Worm (Caenorhabditis elegans) whole organism, L4 larva: ENCODE results near the gene E02C12.10.
"Not testable (repeated sequence)": the region's sequence is repeated elsewhere in the genome, so short reads cannot be mapped to it uniquely, and the experiment has no call there.

Experiments
- D1046.2 ChIP-seq: fragments of 200-800 bp; sonication (Bioruptor generic); IDR thresholded peaks from 2 replicates; pipeline ENCODE4 v1.3.6; 2022; ENCODE audit warnings: missing genetic modification characterization, missing compliant biosample characterization
- F44E2.7 ChIP-seq: fragments of 200-800 bp; sonication (Bioruptor generic); IDR thresholded peaks from 2 replicates; pipeline ENCODE4 v2.1.2; 2022; ENCODE audit warnings: missing genetic modification characterization, missing compliant biosample characterization
- T26A8.4 ChIP-seq: fragments of 200-800 bp; sonication (Bioruptor generic); IDR thresholded peaks from 2 replicates; pipeline ENCODE4 v1.3.6; 2022; ENCODE audit warnings: missing genetic modification characterization, missing compliant biosample characterization
- Y105C5A.15 ChIP-seq: fragments of 200-800 bp; sonication (Bioruptor generic); IDR thresholded peaks from 2 replicates; pipeline ENCODE4 v1.3.6; 2022; ENCODE audit warnings: missing genetic modification characterization, missing compliant biosample characterization
- Y48G9A.11 ChIP-seq: fragments of 200-800 bp; sonication (Bioruptor generic); IDR thresholded peaks from 2 replicates; pipeline ENCODE4 v1.3.6; 2022; ENCODE audit warnings: missing genetic modification reagents, missing genetic modification characterization, missing compliant biosample characterization
- Y75B8A.6 ChIP-seq: fragments of 200-800 bp; sonication (Bioruptor generic); IDR thresholded peaks from 2 replicates; pipeline ENCODE4 v1.3.6; 2022; ENCODE audit warnings: missing genetic modification reagents, missing genetic modification characterization, missing compliant biosample characterization
- ZK337.2 ChIP-seq: fragments of 200-800 bp; sonication (Bioruptor generic); IDR thresholded peaks from 2 replicates; pipeline ENCODE4 v1.3.6; 2022; ENCODE audit warnings: missing genetic modification reagents, missing genetic modification characterization, missing compliant biosample characterization
- arid-1 ChIP-seq: fragments of 200-800 bp; sonication (Bioruptor generic); conservative IDR thresholded peaks from 2 replicates; pipeline ENCODE4 v1.3.6; 2022; ENCODE audit warnings: missing genetic modification reagents, missing genetic modification characterization, missing compliant biosample characterization
- ceh-20 ChIP-seq: fragments of 200-800 bp; sonication (Bioruptor generic); IDR thresholded peaks from 2 replicates; pipeline ENCODE4 v1.3.6; 2022; ENCODE audit warnings: missing genetic modification reagents, missing genetic modification characterization, missing compliant biosample characterization
- ctbp-1 ChIP-seq: fragments of 200-800 bp; sonication (Bioruptor generic); IDR thresholded peaks from 2 replicates; pipeline ENCODE4 v1.3.6; 2022; ENCODE audit warnings: missing genetic modification reagents, missing genetic modification characterization, missing compliant biosample characterization
- dmd-6 ChIP-seq: fragments of 200-800 bp; sonication (Bioruptor generic); IDR thresholded peaks from 2 replicates; pipeline ENCODE4 v1.3.6; 2022; ENCODE audit warnings: missing genetic modification reagents, missing genetic modification characterization, missing compliant biosample characterization
- dmd-8 ChIP-seq: fragments of 200-800 bp; sonication (Bioruptor generic); IDR thresholded peaks from 2 replicates; pipeline ENCODE4 v1.3.6; 2022; ENCODE audit warnings: missing genetic modification characterization, missing compliant biosample characterization
- dmd-9 ChIP-seq: fragments of 200-800 bp; sonication (Bioruptor generic); IDR thresholded peaks from 2 replicates; pipeline ENCODE4 v1.3.6; 2022; ENCODE audit warnings: missing genetic modification reagents, missing genetic modification characterization, missing compliant biosample characterization
- egl-43 ChIP-seq: fragments of 200-800 bp; sonication (Bioruptor generic); IDR thresholded peaks from 2 replicates; pipeline ENCODE4 v1.3.6; 2022; ENCODE audit warnings: missing genetic modification reagents, missing genetic modification characterization, missing compliant biosample characterization
- fkh-10 ChIP-seq: fragments of 150-350 bp; optimal IDR thresholded peaks from 2 replicates; lab custom pipeline; 2014; ENCODE audit warnings: missing biosample characterization, missing genetic modification reagents, missing genetic modification characterization
- hmg-1.1 ChIP-seq: fragments of 200-800 bp; sonication (Bioruptor generic); IDR thresholded peaks from 2 replicates; pipeline ENCODE4 v1.3.6; 2022; ENCODE audit warnings: missing genetic modification reagents, missing genetic modification characterization, missing compliant biosample characterization
- lim-7 ChIP-seq: fragments of 200-800 bp; sonication (Bioruptor generic); IDR thresholded peaks from 2 replicates; pipeline ENCODE4 v1.3.6; 2022; ENCODE audit warnings: missing genetic modification characterization, missing compliant biosample characterization
- lin-1 ChIP-seq: fragments of 200-800 bp; sonication (Bioruptor generic); IDR thresholded peaks from 2 replicates; pipeline ENCODE4 v1.3.6; 2022; ENCODE audit warnings: missing genetic modification reagents, missing genetic modification characterization, missing compliant biosample characterization
- lin-13 ChIP-seq: fragments of 150-350 bp; optimal IDR thresholded peaks from 2 replicates; lab custom pipeline; 2014; ENCODE audit warnings: missing biosample characterization, missing genetic modification reagents, missing genetic modification characterization
- lin-29 ChIP-seq: fragments of 200-800 bp; sonication (Bioruptor generic); IDR thresholded peaks from 2 replicates; pipeline ENCODE4 v1.3.6; 2022; ENCODE audit warnings: missing genetic modification reagents, missing genetic modification characterization, missing compliant biosample characterization
- lin-38 ChIP-seq: fragments of 200-800 bp; sonication (Bioruptor generic); IDR thresholded peaks from 2 replicates; pipeline ENCODE4 v1.3.6; 2022; ENCODE audit warnings: missing genetic modification reagents, missing genetic modification characterization, missing compliant biosample characterization
- madf-5 ChIP-seq, 2 experiments: fragments of 200-800 bp; sonication (Bioruptor generic); IDR thresholded peaks; 2 replicates each; pipeline ENCODE4 v1.3.6; 2022; ENCODE audit warnings: missing compliant biosample characterization in 2 of 2, missing genetic modification characterization in 2 of 2
- madf-9 ChIP-seq: fragments of 200-800 bp; sonication (Bioruptor generic); conservative IDR thresholded peaks from 2 replicates; pipeline ENCODE4 v1.3.6; 2022; ENCODE audit warnings: missing genetic modification reagents, missing genetic modification characterization, missing compliant biosample characterization
- mdt-29 ChIP-seq: fragments of 200-800 bp; sonication (Bioruptor generic); IDR thresholded peaks from 2 replicates; pipeline ENCODE4 v1.3.6; 2022; ENCODE audit warnings: missing genetic modification reagents, missing genetic modification characterization, missing compliant biosample characterization
- mxl-2 ChIP-seq: fragments of 200-800 bp; sonication (Bioruptor generic); conservative IDR thresholded peaks from 2 replicates; pipeline ENCODE4 v1.3.6; 2022; ENCODE audit warnings: missing genetic modification reagents, missing genetic modification characterization, missing compliant biosample characterization
- mxl-3 ChIP-seq: fragments of 200-800 bp; sonication (Bioruptor generic); optimal IDR thresholded peaks from 2 replicates; lab custom pipeline; 2018; ENCODE audit warnings: mild to moderate bottlenecking, missing genetic modification characterization, missing compliant biosample characterization
- nhr-25 ChIP-seq: sonication (generic microtip); optimal IDR thresholded peaks from 2 replicates; lab custom pipeline; 2017; ENCODE audit warnings: missing genetic modification characterization, mild to moderate bottlenecking, missing compliant biosample characterization, antibody characterized with exemption, moderate library complexity, borderline replicate concordance; ENCODE audit not compliant: insufficient read depth
- nhr-41 ChIP-seq: fragments of 200-800 bp; sonication (Bioruptor generic); IDR thresholded peaks from 2 replicates; pipeline ENCODE4 v1.3.6; 2022; ENCODE audit warnings: missing genetic modification reagents, missing genetic modification characterization, missing compliant biosample characterization
- nhr-42 ChIP-seq: fragments of 200-800 bp; sonication (Bioruptor generic); IDR thresholded peaks from 2 replicates; pipeline ENCODE4 v1.3.6; 2022; ENCODE audit warnings: missing genetic modification characterization, missing compliant biosample characterization
- pha-4 ChIP-seq, 2 experiments: fragments of 150-350 bp in 1 of 2; fragments of 200-800 bp in 1 of 2; sonication (Bioruptor generic) in 1 of 2; IDR thresholded peaks in 1 of 2; optimal IDR thresholded peaks in 1 of 2; 2 replicates each; pipeline versions ENCODE4 v1.3.6 to Lab custom; 2014 to 2022; ENCODE audit warnings: missing genetic modification characterization in 2 of 2, missing genetic modification reagents in 2 of 2, missing biosample characterization in 1 of 2, missing compliant biosample characterization in 1 of 2
- php-3 ChIP-seq: fragments of 200-800 bp; sonication (Bioruptor generic); IDR thresholded peaks from 2 replicates; pipeline ENCODE4 v1.3.6; 2022; ENCODE audit warnings: missing genetic modification reagents, missing genetic modification characterization, missing compliant biosample characterization
- saeg-2 ChIP-seq: fragments of 200-800 bp; sonication (Bioruptor generic); IDR thresholded peaks from 2 replicates; pipeline ENCODE4 v1.3.6; 2022; ENCODE audit warnings: missing genetic modification reagents, missing genetic modification characterization, missing compliant biosample characterization
- snpc-1.2 ChIP-seq: fragments of 200-800 bp; sonication (Bioruptor generic); IDR thresholded peaks from 2 replicates; pipeline ENCODE4 v1.3.6; 2022; ENCODE audit warnings: missing genetic modification reagents, missing genetic modification characterization, missing compliant biosample characterization
- tra-1 ChIP-seq: fragments of 200-800 bp; sonication (Bioruptor generic); IDR thresholded peaks from 2 replicates; pipeline ENCODE4 v1.3.6; 2022; ENCODE audit warnings: missing genetic modification reagents, missing genetic modification characterization, missing compliant biosample characterization
- vab-7 ChIP-seq: fragments of 200-800 bp; sonication (Bioruptor generic); IDR thresholded peaks from 2 replicates; pipeline ENCODE4 v1.3.6; 2022; ENCODE audit warnings: missing genetic modification reagents, missing genetic modification characterization, missing compliant biosample characterization
- zfp-3 ChIP-seq: fragments of 200-800 bp; sonication (Bioruptor generic); conservative IDR thresholded peaks from 2 replicates; pipeline ENCODE4 v1.3.6; 2022; ENCODE audit warnings: missing genetic modification reagents, missing genetic modification characterization, missing compliant biosample characterization
- zip-11 ChIP-seq: fragments of 200-800 bp; sonication (Bioruptor generic); IDR thresholded peaks from 2 replicates; pipeline ENCODE4 v1.3.6; 2022; ENCODE audit warnings: missing genetic modification characterization, missing compliant biosample characterization
- ztf-7 ChIP-seq: fragments of 150-350 bp; optimal IDR thresholded peaks from 2 replicates; lab custom pipeline; 2014; ENCODE audit warnings: missing biosample characterization, missing genetic modification characterization

The E02C12.10 gene

DNA sequence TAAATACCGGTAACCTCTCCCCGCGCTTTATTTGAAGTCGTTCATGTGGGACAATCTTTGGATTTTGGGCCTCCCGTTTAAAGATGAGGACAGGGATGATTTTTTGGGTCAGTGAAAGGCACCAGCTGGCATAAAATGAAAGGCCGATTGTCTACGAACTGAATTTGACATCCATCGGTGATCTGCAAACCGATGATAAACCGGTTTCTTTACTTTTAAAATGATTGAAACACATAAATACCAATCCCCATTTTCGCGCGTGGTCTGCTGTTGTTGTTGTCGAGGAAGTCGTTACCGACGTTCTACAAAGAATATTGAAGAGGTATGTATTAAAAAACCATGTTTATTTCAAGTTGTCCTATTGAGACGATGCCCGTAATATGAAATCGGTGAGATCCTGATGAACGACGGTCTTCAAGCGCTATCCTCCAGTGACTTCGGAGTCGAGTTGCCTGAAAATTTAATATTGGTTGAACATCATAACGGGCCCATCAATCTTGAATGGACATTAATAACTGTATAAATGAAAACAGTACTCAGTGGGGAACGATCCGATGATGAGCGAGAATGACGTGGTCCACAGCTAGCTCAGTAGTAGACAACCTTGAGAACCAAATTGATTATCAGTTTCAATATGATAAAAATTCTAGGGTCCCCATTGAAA, 35.1 kb downstream of the E02C12.10 start (continued):
- TF ChIP-seq D1046.2 (GFP tag; lab: Robert Waterston, UW): peak; percentile 81
- peak; percentile 52; the same call in 1 of the 2 replicates for TF ChIP-seq php-3
- peak; percentile 21 for TF ChIP-seq lin-1
- TF ChIP-seq lin-38 (GFP tag; lab: Robert Waterston, UW): peak; percentile 73
- TF ChIP-seq mxl-3 (GFP tag; lab: Kevin White, UChicago): no peak
- no peak for TF ChIP-seq madf-5 (GFP tag; IDR thresholded peaks at IDR 0.05; lab: Robert Waterston, UW)
- TF ChIP-seq ceh-20 (GFP tag; lab: Robert Waterston, UW): peak; percentile 67
- TF ChIP-seq egl-43 (GFP tag; lab: Robert Waterston, UW): peak; percentile 57
- peak; percentile 69 for TF ChIP-seq vab-7
- TF ChIP-seq arid-1 (GFP tag; lab: Robert Waterston, UW): peak; percentile 48; the same call in 1 of the 2 replicates
- TF ChIP-seq ztf-7 (tag; lab: Kevin White, UChicago): no peak
- no peak for TF ChIP-seq nhr-25
- TF ChIP-seq lin-13 (GFP tag; lab: Kevin White, UChicago): no peak
- peak; percentile 58; the same call in 1 of the 2 replicates for TF ChIP-seq pha-4 (GFP tag; IDR thresholded peaks at IDR 0.05; lab: Robert Waterston, UW)
- no peak for TF ChIP-seq pha-4 (tag; optimal IDR thresholded peaks at IDR 0.05; lab: Kevin White, UChicago)
- no peak for TF ChIP-seq fkh-10 (GFP tag; lab: Kevin White, UChicago)

DNA sequence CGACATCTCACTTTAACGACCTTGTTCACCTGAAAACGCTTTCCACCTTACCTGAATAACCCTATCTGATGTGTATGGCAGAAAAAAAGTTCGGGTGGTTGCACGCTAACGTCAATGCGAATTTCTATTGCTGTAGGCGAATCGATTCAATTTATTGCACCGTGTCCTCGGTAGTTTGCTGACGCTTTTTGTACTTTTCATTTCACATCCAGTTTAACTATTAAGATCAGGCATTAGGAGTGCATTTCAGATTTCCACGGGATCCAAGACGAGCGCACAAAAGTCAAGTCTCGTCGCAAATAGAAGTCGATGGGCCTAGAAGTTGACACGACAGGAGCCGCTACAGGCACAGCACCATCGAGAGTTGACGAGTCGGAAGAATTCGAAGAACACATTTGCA, 35.9 kb downstream of the E02C12.10 start:
- peak; percentile 83 for TF ChIP-seq Y48G9A.11 (GFP tag; lab: Robert Waterston, UW)
- peak; percentile 82 for TF ChIP-seq ctbp-1 (GFP tag; lab: Robert Waterston, UW)
- TF ChIP-seq egl-43 (GFP tag; lab: Robert Waterston, UW): peak; percentile 89
- TF ChIP-seq Y75B8A.6: peak; percentile 94
- TF ChIP-seq lin-38 (GFP tag; lab: Robert Waterston, UW): peak; percentile 78
- peak; percentile 90 for TF ChIP-seq nhr-42 (GFP tag; lab: Robert Waterston, UW)
- TF ChIP-seq hmg-1.1: peak; percentile 80
- TF ChIP-seq mdt-29 (GFP tag; lab: Robert Waterston, UW): peak; percentile 85
- TF ChIP-seq snpc-1.2 (GFP tag; lab: Robert Waterston, UW): peak; percentile 76
- peak; percentile 71; the same call in 1 of the 2 replicates for TF ChIP-seq dmd-9 (GFP tag; lab: Robert Waterston, UW)
- peak; percentile 80; the same call in 1 of the 2 replicates for TF ChIP-seq zip-11
- TF ChIP-seq ZK337.2 (GFP tag; lab: Robert Waterston, UW): 0 out of 2 replicates have a peak, but pooled peaks have one; percentile 61
- peak; percentile 97 for TF ChIP-seq zfp-3
- 0 out of 2 replicates have a peak, but pooled peaks have one; percentile 42 for TF ChIP-seq nhr-41 (GFP tag; lab: Robert Waterston, UW)
- TF ChIP-seq lim-7: peak; percentile 63; the same call in 1 of the 2 replicates
- 0 out of 2 replicates have a peak, but pooled peaks have one; percentile 49 for TF ChIP-seq F44E2.7 (GFP tag; lab: Robert Waterston, UW)
- TF ChIP-seq php-3: peak; percentile 86
- peak; percentile 68 for TF ChIP-seq mxl-2 (GFP tag; lab: Robert Waterston, UW)
- TF ChIP-seq pha-4 (GFP tag; IDR thresholded peaks at IDR 0.05; lab: Robert Waterston, UW): peak; percentile 95
- not testable (repeated sequence) for TF ChIP-seq pha-4 (tag; optimal IDR thresholded peaks at IDR 0.05; lab: Kevin White, UChicago)
- peak; percentile 76; the same call in 1 of the 2 replicates for TF ChIP-seq Y105C5A.15
- peak; percentile 81; the same call in 1 of the 2 replicates for TF ChIP-seq tra-1 (GFP tag; lab: Robert Waterston, UW)
- peak; percentile 88 for TF ChIP-seq D1046.2 (GFP tag; lab: Robert Waterston, UW)
- TF ChIP-seq madf-5 (GFP tag; IDR thresholded peaks at IDR 0.05; lab: Robert Waterston, UW): peak; percentile 64 to 83; a peak in 3 of 4 replicates
- TF ChIP-seq ceh-20 (GFP tag; lab: Robert Waterston, UW): peak; percentile 83
- peak; percentile 66 for TF ChIP-seq dmd-6
- peak; percentile 42; the same call in 1 of the 2 replicates for TF ChIP-seq vab-7
- peak; percentile 76 for TF ChIP-seq arid-1 (GFP tag; lab: Robert Waterston, UW)
- peak; percentile 59; the same call in 1 of the 2 replicates for TF ChIP-seq madf-9 (GFP tag; lab: Robert Waterston, UW)
- peak; percentile 76 for TF ChIP-seq lin-29 (GFP tag; lab: Robert Waterston, UW)
- peak; percentile 79 for TF ChIP-seq T26A8.4 (GFP tag; lab: Robert Waterston, UW)
- peak; percentile 81 for TF ChIP-seq saeg-2 (GFP tag; lab: Robert Waterston, UW)
- TF ChIP-seq dmd-8 (GFP tag; lab: Robert Waterston, UW): 0 out of 2 replicates have a peak, but pooled peaks have one; percentile 56
- peak; percentile 53; the same call in 1 of the 2 replicates for TF ChIP-seq lin-1
- TF ChIP-seq, all 104 proteins: peak for 33; not testable (repeated sequence) for 71
